Worm (Caenorhabditis elegans): ENCODE results near the gene K08F8.15.
A peak's percentile ranks its signal among the peaks of the same experiment; 100 is the strongest.

K08F8.15 gene

ce11 chrII:8747246-8747938 is 19.2 kb upstream of the K08F8.15 start (continued):
- TF ChIP-seq rnt-1 (tag; optimal IDR thresholded peaks at IDR 0.05): peak; percentile 23
- TF ChIP-seq fos-1 (tag; optimal IDR thresholded peaks at IDR 0.05): no peak
- no peak for TF ChIP-seq isw-1 (GFP tag; IDR thresholded peaks at IDR 0.05)
- peak; percentile 21 for TF ChIP-seq C04F5.9 (tag; optimal IDR thresholded peaks at IDR 0.05)
- no peak for TF ChIP-seq grh-1 (GFP tag; IDR thresholded peaks at IDR 0.05)
- TF ChIP-seq lin-39 (tag; optimal IDR thresholded peaks at IDR 0.05): no peak
- TF ChIP-seq lin-13 (GFP tag; optimal IDR thresholded peaks at IDR 0.05): peak; percentile 39
- TF ChIP-seq tlp-1 (tag; optimal IDR thresholded peaks at IDR 0.05): no peak
- TF ChIP-seq C16A3.4 (tag; optimal IDR thresholded peaks at IDR 0.05): peak; percentile 33
- no peak for TF ChIP-seq unc-98 (GFP tag; IDR thresholded peaks at IDR 0.05)
- TF ChIP-seq C34B4.2 (tag; optimal IDR thresholded peaks at IDR 0.05): no peak
- TF ChIP-seq snpc-4 (tag; optimal IDR thresholded peaks at IDR 0.05): no peak
- no peak for TF ChIP-seq xbp-1 (tag; optimal IDR thresholded peaks at IDR 0.05)
- peak in 3 of 6 experiments; percentile 19 to 74 (median 38) for TF ChIP-seq elt-3 (tag; optimal IDR thresholded peaks at IDR 0.05)
- TF ChIP-seq sup-37 (GFP tag; optimal IDR thresholded peaks at IDR 0.05): no peak
- no peak for TF ChIP-seq unc-62 (GFP tag; optimal IDR thresholded peaks at IDR 0.05)
- TF ChIP-seq nhr-47 (tag; optimal IDR thresholded peaks at IDR 0.05): peak; percentile 73
- TF ChIP-seq pax-3 (tag; optimal IDR thresholded peaks at IDR 0.05): peak; percentile 42
- no peak for TF ChIP-seq fkh-10 (GFP tag; optimal IDR thresholded peaks at IDR 0.05)
- TF ChIP-seq ceh-90 (tag; optimal IDR thresholded peaks at IDR 0.05): no peak
- no peak for TF ChIP-seq unc-30 (tag; optimal IDR thresholded peaks at IDR 0.05)
- no peak for TF ChIP-seq F16B12.6 (tag; optimal IDR thresholded peaks at IDR 0.05)
- peak; percentile 23 for TF ChIP-seq hpl-2 (GFP tag; optimal IDR thresholded peaks at IDR 0.05)
- TF ChIP-seq mep-1 (tag; optimal IDR thresholded peaks at IDR 0.05): no peak
- no peak for TF ChIP-seq ceh-63 (GFP tag; optimal IDR thresholded peaks at IDR 0.05)
- peak; percentile 55 for TF ChIP-seq nhr-85 (tag)
- TF ChIP-seq swsn-7 (tag; optimal IDR thresholded peaks at IDR 0.05): no peak
- TF ChIP-seq jun-1 (tag; optimal IDR thresholded peaks at IDR 0.05): no peak
- no peak for TF ChIP-seq efl-3 (GFP tag; optimal IDR thresholded peaks at IDR 0.05)
- no peak for TF ChIP-seq dpl-1 (GFP tag; optimal IDR thresholded peaks at IDR 0.05)
- TF ChIP-seq ztf-4 (tag; optimal IDR thresholded peaks at IDR 0.05): peak; percentile 67
- peak; percentile 59 for TF ChIP-seq snu-23 (GFP tag; optimal IDR thresholded peaks at IDR 0.05)
- TF ChIP-seq hlh-4 (tag; optimal IDR thresholded peaks at IDR 0.05): no peak
- no peak for TF ChIP-seq fkh-8 (tag; optimal IDR thresholded peaks at IDR 0.05)
- TF ChIP-seq blmp-1 (tag; optimal IDR thresholded peaks at IDR 0.05): no peak
- TF ChIP-seq vab-15 (tag; optimal IDR thresholded peaks at IDR 0.05): no peak
- TF ChIP-seq zip-4 (GFP tag; optimal IDR thresholded peaks at IDR 0.05): no peak
- no peak for TF ChIP-seq unc-130 (tag; optimal IDR thresholded peaks at IDR 0.05)
- peak; percentile 60 for TF ChIP-seq lir-3 (tag; optimal IDR thresholded peaks at IDR 0.05; ENCODE audit: poor library complexity)

DNA sequence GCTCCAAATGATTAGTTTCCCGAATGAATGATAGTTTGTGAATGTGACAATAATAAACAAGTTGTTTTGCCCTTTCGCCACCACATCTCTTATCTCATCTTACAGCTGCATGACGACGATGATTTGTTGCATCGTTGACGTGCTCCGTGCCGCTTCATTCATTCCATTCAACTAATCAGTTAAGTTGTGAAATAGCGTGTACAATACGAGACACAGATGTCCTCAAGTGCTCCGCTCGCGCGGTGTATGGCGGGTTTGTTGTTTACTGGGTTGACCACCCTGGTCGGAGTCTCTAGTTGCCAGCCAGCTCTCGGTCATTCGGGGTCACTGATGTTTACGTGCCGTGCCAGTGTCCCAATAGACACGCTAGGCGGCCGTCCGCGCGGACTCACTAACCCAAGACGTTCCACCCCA is 18.7 kb upstream of the K08F8.15 start:
- TF ChIP-seq isw-1 (GFP tag; IDR thresholded peaks at IDR 0.05) (no peak), nhr-12 (tag; optimal IDR thresholded peaks at IDR 0.05) (no peak), ztf-11 (tag; optimal IDR thresholded peaks at IDR 0.05) (no peak), hpl-2 (GFP tag; optimal IDR thresholded peaks at IDR 0.05) (no peak), mab-9 (GFP tag; IDR thresholded peaks at IDR 0.05) (no peak)

All from whole organism, L1 larva.